Fruit fly (Drosophila melanogaster) whole organism: ENCODE measurements around the gene C3G.

Experiments used
- CG8478 ChIP-seq: fragments of >200 bp; optimal IDR thresholded peaks from 2 replicates; lab custom pipeline; 2018; ENCODE audit warnings: inconsistent platforms
- Dll ChIP-seq: fragments of >200 bp; optimal IDR thresholded peaks from 2 replicates; lab custom pipeline; 2017
- EcR ChIP-seq, 2 experiments: fragments of >200 bp; optimal IDR thresholded peaks; 2 replicates each; lab custom pipeline; 2017; ENCODE audit warnings: missing biosample characterization in 2 of 2, missing genetic modification characterization in 2 of 2, missing genetic modification reagents in 2 of 2
- pan ChIP-seq: fragments of >200 bp; optimal IDR thresholded peaks from 2 replicates; lab custom pipeline; 2017
- psq ChIP-seq: fragments of >200 bp; optimal IDR thresholded peaks from 2 replicates; lab custom pipeline; 2017
- usp ChIP-seq: fragments of >200 bp; optimal IDR thresholded peaks from 2 replicates; lab custom pipeline; 2017; ENCODE audit warnings: missing biosample characterization, missing genetic modification characterization, mixed read lengths

DNA sequence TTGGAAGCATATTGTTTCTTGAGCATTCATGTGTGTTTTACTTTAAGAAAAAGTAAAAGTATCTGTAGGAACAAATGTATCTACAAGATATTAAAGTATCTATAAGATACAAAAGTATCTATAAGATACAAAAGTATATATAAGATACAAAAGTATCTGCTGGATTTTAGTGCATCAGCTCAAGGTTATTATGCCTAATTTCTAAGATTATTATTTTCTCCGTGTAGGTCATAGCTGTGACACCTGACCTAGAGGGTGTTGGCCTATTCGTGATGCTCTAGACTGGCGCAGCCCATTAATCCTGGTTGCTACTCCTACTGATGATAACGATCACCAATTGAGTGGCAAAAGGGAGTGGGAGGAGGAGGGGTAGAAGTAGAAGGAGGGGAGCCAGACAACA is 25.3 kb downstream of the C3G start:
- TF ChIP-seq pan (lab: Kevin White, UChicago): peak; percentile 55
- no peak for TF ChIP-seq CG8478
- no peak for TF ChIP-seq psq (lab: Kevin White, UChicago)
- TF ChIP-seq usp (GFP tag; lab: Kevin White, UChicago): no peak
- no peak for TF ChIP-seq EcR (GFP tag; optimal IDR thresholded peaks at IDR 0.05; lab: Kevin White, UChicago)
- TF ChIP-seq Dll (lab: Kevin White, UChicago): no peak
